Fruit fly (Drosophila melanogaster) whole organism, embryonic: ENCODE measurements around the gene CG12118.

ENCODE experiments used
- Abd-B ChIP-seq: fragments of 200-800 bp; sonication (Bioruptor generic); optimal IDR thresholded peaks from 2 replicates; lab custom pipeline; 2018; ENCODE audit warnings: missing biosample characterization, mild to moderate bottlenecking, missing genetic modification characterization, moderate library complexity
- CG10565 ChIP-seq: fragments of 200-800 bp; sonication (Bioruptor generic); optimal IDR thresholded peaks from 3 replicates; lab custom pipeline; 2016; ENCODE audit warnings: missing biosample characterization, mild to moderate bottlenecking, missing genetic modification characterization
- CG10979 ChIP-seq: fragments of 200-800 bp; sonication (Bioruptor generic); optimal IDR thresholded peaks from 2 replicates; lab custom pipeline; 2018; ENCODE audit warnings: missing biosample characterization, mild to moderate bottlenecking, missing genetic modification characterization, moderate library complexity
- CG11560 ChIP-seq: fragments of 200-800 bp; sonication (Bioruptor generic); IDR thresholded peaks from 3 replicates; pipeline ENCODE4 v1.3.6; 2022; ENCODE audit warnings: missing biosample characterization, missing genetic modification characterization
- CG11696 ChIP-seq: fragments of 200-800 bp; sonication (Bioruptor generic); IDR thresholded peaks from 2 replicates; pipeline ENCODE4 v1.3.6; 2022; ENCODE audit warnings: missing biosample characterization, missing genetic modification characterization
- CG13624 ChIP-seq: fragments of 200-800 bp; sonication (Bioruptor generic); optimal IDR thresholded peaks from 2 replicates; lab custom pipeline; 2016; ENCODE audit warnings: missing biosample characterization, missing genetic modification characterization
- CG14710 ChIP-seq: fragments of 200-800 bp; sonication (Bioruptor generic); optimal IDR thresholded peaks from 3 replicates; lab custom pipeline; 2019; ENCODE audit warnings: missing biosample characterization, mild to moderate bottlenecking, missing genetic modification characterization, moderate library complexity
- CG15011 ChIP-seq: fragments of 200-800 bp; sonication (Bioruptor generic); optimal IDR thresholded peaks from 3 replicates; lab custom pipeline; 2018; ENCODE audit warnings: missing biosample characterization, mild to moderate bottlenecking, missing genetic modification characterization
- CG15269 ChIP-seq: fragments of 200-800 bp; sonication (Bioruptor generic); optimal IDR thresholded peaks from 2 replicates; lab custom pipeline; 2018; ENCODE audit warnings: missing biosample characterization, mild to moderate bottlenecking, missing genetic modification characterization, moderate library complexity
- CG18599 ChIP-seq: fragments of 200-800 bp; sonication (Bioruptor generic); optimal IDR thresholded peaks from 3 replicates; lab custom pipeline; 2017; ENCODE audit warnings: missing biosample characterization, missing genetic modification characterization, mild to moderate bottlenecking, moderate library complexity, missing genetic modification reagents
- CG2116 ChIP-seq: fragments of 200-800 bp; sonication (Bioruptor generic); optimal IDR thresholded peaks from 3 replicates; lab custom pipeline; 2018; ENCODE audit warnings: missing biosample characterization, mild to moderate bottlenecking, missing genetic modification characterization
- CG32532 ChIP-seq: fragments of 200-800 bp; sonication (Bioruptor generic); IDR thresholded peaks from 2 replicates; pipeline ENCODE4 v1.3.6; 2022; ENCODE audit warnings: missing biosample characterization, missing genetic modification characterization
- CG4404 ChIP-seq: fragments of 200-800 bp; sonication (Bioruptor generic); IDR thresholded peaks from 2 replicates; pipeline ENCODE4 v1.3.6; 2022; ENCODE audit warnings: missing biosample characterization, missing genetic modification characterization
- CG6854 ChIP-seq: fragments of 200-800 bp; sonication (Bioruptor generic); optimal IDR thresholded peaks from 3 replicates; lab custom pipeline; 2017; ENCODE audit warnings: missing biosample characterization, mild to moderate bottlenecking, missing genetic modification characterization
- CG7271 ChIP-seq: fragments of 200-800 bp; sonication (Bioruptor generic); optimal IDR thresholded peaks from 2 replicates; lab custom pipeline; 2018; ENCODE audit warnings: missing biosample characterization, mild to moderate bottlenecking, missing genetic modification characterization, moderate library complexity
- CG7556 ChIP-seq: fragments of 200-800 bp; sonication (Bioruptor generic); optimal IDR thresholded peaks from 2 replicates; lab custom pipeline; 2017; ENCODE audit warnings: missing biosample characterization, mild to moderate bottlenecking, missing genetic modification characterization
- CG9797 ChIP-seq: fragments of 200-800 bp; sonication (Bioruptor generic); optimal IDR thresholded peaks from 3 replicates; lab custom pipeline; 2018; ENCODE audit warnings: missing biosample characterization, mild to moderate bottlenecking, missing genetic modification characterization
- CrebB ChIP-seq: fragments of 200-800 bp; sonication (Bioruptor generic); optimal IDR thresholded peaks from 3 replicates; lab custom pipeline; 2018; ENCODE audit warnings: missing biosample characterization, mild to moderate bottlenecking, missing genetic modification characterization
- Dll ChIP-seq: fragments of 200-800 bp; sonication (Bioruptor generic); IDR thresholded peaks from 4 replicates; pipeline ENCODE4 v1.3.6; 2022; ENCODE audit warnings: missing biosample characterization, missing genetic modification characterization; ENCODE audit not compliant: partially characterized antibody
- Doc3 ChIP-seq: fragments of 200-800 bp; sonication (Bioruptor generic); IDR thresholded peaks from 3 replicates; pipeline ENCODE4 v1.3.6; 2022; ENCODE audit warnings: missing biosample characterization, missing genetic modification characterization; ENCODE audit not compliant: partially characterized antibody
- Dp ChIP-seq: fragments of 200-800 bp; sonication (Bioruptor generic); optimal IDR thresholded peaks from 2 replicates; lab custom pipeline; 2018; ENCODE audit warnings: missing biosample characterization, mild to moderate bottlenecking, missing genetic modification characterization, moderate library complexity
- Dref ChIP-seq: fragments of 200-800 bp; sonication (Bioruptor generic); IDR thresholded peaks from 2 replicates; pipeline ENCODE4 v1.3.6; 2022; ENCODE audit warnings: missing biosample characterization, missing genetic modification characterization
- HLH4C ChIP-seq: fragments of 200-800 bp; sonication (Bioruptor generic); IDR thresholded peaks from 3 replicates; pipeline ENCODE4 v1.3.6; 2022; ENCODE audit warnings: missing biosample characterization, missing genetic modification characterization; ENCODE audit not compliant: partially characterized antibody
- Hey ChIP-seq: fragments of 200-800 bp; sonication (Bioruptor generic); optimal IDR thresholded peaks from 3 replicates; lab custom pipeline; 2018; ENCODE audit warnings: missing biosample characterization, mild to moderate bottlenecking, missing genetic modification characterization
- MBD-R2 ChIP-seq: fragments of 200-800 bp; sonication (Bioruptor generic); IDR thresholded peaks from 2 replicates; pipeline ENCODE4 v1.3.6; 2022; ENCODE audit warnings: missing biosample characterization, missing genetic modification characterization
- MESR4 ChIP-seq: fragments of 200-800 bp; sonication (Bioruptor generic); optimal IDR thresholded peaks from 2 replicates; lab custom pipeline; 2018; ENCODE audit warnings: missing biosample characterization, mild to moderate bottlenecking, missing genetic modification characterization, moderate library complexity
- Scr ChIP-seq: fragments of 200-800 bp; sonication (Bioruptor generic); IDR thresholded peaks from 2 replicates; pipeline ENCODE4 v1.3.6; 2022; ENCODE audit warnings: missing biosample characterization, missing genetic modification characterization; ENCODE audit not compliant: partially characterized antibody
- Sry-δ ChIP-seq: fragments of 200-800 bp; sonication (Bioruptor generic); optimal IDR thresholded peaks from 2 replicates; lab custom pipeline; 2016; ENCODE audit warnings: missing biosample characterization, missing genetic modification characterization
- Stat92E ChIP-seq, 3 experiments: fragments of >200 bp in 2 of 3; fragments of 200-800 bp in 1 of 3; sonication (Bioruptor generic) in 1 of 3; optimal IDR thresholded peaks; 2 replicates each; lab custom pipeline; 2017 to 2019; ENCODE audit warnings: missing biosample characterization in 3 of 3, missing genetic modification characterization in 3 of 3, mild to moderate bottlenecking in 1 of 3, moderate library complexity in 1 of 3
- Xbp1 ChIP-seq: fragments of 200-800 bp; sonication (Bioruptor generic); optimal IDR thresholded peaks from 3 replicates; lab custom pipeline; 2016; ENCODE audit warnings: missing biosample characterization, mild to moderate bottlenecking, missing genetic modification characterization
- YL-1 ChIP-seq: fragments of 200-800 bp; sonication (Bioruptor generic); optimal IDR thresholded peaks from 3 replicates; lab custom pipeline; 2017; ENCODE audit warnings: missing biosample characterization, mild to moderate bottlenecking, missing genetic modification characterization
- bbx ChIP-seq: fragments of 200-800 bp; sonication (Bioruptor generic); IDR thresholded peaks from 2 replicates; pipeline ENCODE4 v1.3.6; 2022; ENCODE audit warnings: missing biosample characterization, missing genetic modification characterization; ENCODE audit not compliant: partially characterized antibody
- bigmax ChIP-seq: fragments of 200-800 bp; sonication (Bioruptor generic); optimal IDR thresholded peaks from 2 replicates; lab custom pipeline; 2018; ENCODE audit warnings: missing biosample characterization, mild to moderate bottlenecking, missing genetic modification characterization
- ci ChIP-seq: fragments of 200-800 bp; sonication (Bioruptor generic); IDR thresholded peaks from 3 replicates; pipeline ENCODE4 v1.3.6; 2022; ENCODE audit warnings: missing biosample characterization, missing genetic modification characterization
- gsb ChIP-seq: fragments of 200-800 bp; sonication (Bioruptor generic); IDR thresholded peaks from 2 replicates; pipeline ENCODE4 v1.3.6; 2022; ENCODE audit warnings: missing biosample characterization, missing genetic modification characterization
- hbn ChIP-seq: fragments of 200-800 bp; sonication (Bioruptor generic); IDR thresholded peaks from 2 replicates; pipeline ENCODE4 v1.3.6; 2022; ENCODE audit warnings: missing biosample characterization, missing genetic modification characterization; ENCODE audit not compliant: partially characterized antibody
- hth ChIP-seq: fragments of >200 bp; optimal IDR thresholded peaks from 2 replicates; lab custom pipeline; 2017; ENCODE audit warnings: inconsistent platforms
- lmd ChIP-seq: fragments of 200-800 bp; sonication (Bioruptor generic); IDR thresholded peaks from 2 replicates; pipeline ENCODE4 v1.3.6; 2022; ENCODE audit warnings: missing biosample characterization, missing genetic modification characterization
- oc ChIP-seq: fragments of 200-800 bp; sonication (Bioruptor generic); optimal IDR thresholded peaks from 2 replicates; lab custom pipeline; 2018; ENCODE audit warnings: missing biosample characterization, mild to moderate bottlenecking, missing genetic modification characterization, moderate library complexity
- odd ChIP-seq: fragments of 200-800 bp; sonication (Bioruptor generic); optimal IDR thresholded peaks from 2 replicates; lab custom pipeline; 2017; ENCODE audit warnings: missing biosample characterization, mild to moderate bottlenecking, missing genetic modification characterization
- org-1 ChIP-seq: fragments of 200-800 bp; sonication (Bioruptor generic); optimal IDR thresholded peaks from 2 replicates; lab custom pipeline; 2017; ENCODE audit warnings: missing biosample characterization, missing genetic modification characterization
- phol ChIP-seq: fragments of 200-800 bp; sonication (Bioruptor generic); optimal IDR thresholded peaks from 3 replicates; lab custom pipeline; 2018; ENCODE audit warnings: missing biosample characterization, mild to moderate bottlenecking, missing genetic modification characterization, moderate library complexity
- pzg ChIP-seq: fragments of 200-800 bp; sonication (Bioruptor generic); optimal IDR thresholded peaks from 3 replicates; lab custom pipeline; 2018; ENCODE audit warnings: missing biosample characterization, mild to moderate bottlenecking, missing genetic modification characterization, moderate library complexity
- sqz ChIP-seq: fragments of 200-800 bp; sonication (Bioruptor generic); optimal IDR thresholded peaks from 3 replicates; lab custom pipeline; 2018; ENCODE audit warnings: missing biosample characterization, mild to moderate bottlenecking, missing genetic modification characterization
- toy ChIP-seq: fragments of 200-800 bp; sonication (Bioruptor generic); IDR thresholded peaks from 2 replicates; pipeline ENCODE4 v1.3.6; 2022; ENCODE audit warnings: missing biosample characterization, missing genetic modification characterization
- vnd ChIP-seq: fragments of 200-800 bp; sonication (Bioruptor generic); IDR thresholded peaks from 3 replicates; pipeline ENCODE4 v1.3.6; 2022; ENCODE audit warnings: missing biosample characterization, missing genetic modification characterization; ENCODE audit not compliant: partially characterized antibody
- vvl ChIP-seq: fragments of 200-800 bp; sonication (Bioruptor generic); IDR thresholded peaks from 2 replicates; pipeline ENCODE4 v1.3.6; 2022; ENCODE audit warnings: missing biosample characterization, missing genetic modification characterization
- zen ChIP-seq: fragments of 200-800 bp; sonication (Bioruptor generic); optimal IDR thresholded peaks from 3 replicates; lab custom pipeline; 2018; ENCODE audit warnings: missing biosample characterization, mild to moderate bottlenecking, missing genetic modification characterization, moderate library complexity

The CG12118 gene

DNA sequence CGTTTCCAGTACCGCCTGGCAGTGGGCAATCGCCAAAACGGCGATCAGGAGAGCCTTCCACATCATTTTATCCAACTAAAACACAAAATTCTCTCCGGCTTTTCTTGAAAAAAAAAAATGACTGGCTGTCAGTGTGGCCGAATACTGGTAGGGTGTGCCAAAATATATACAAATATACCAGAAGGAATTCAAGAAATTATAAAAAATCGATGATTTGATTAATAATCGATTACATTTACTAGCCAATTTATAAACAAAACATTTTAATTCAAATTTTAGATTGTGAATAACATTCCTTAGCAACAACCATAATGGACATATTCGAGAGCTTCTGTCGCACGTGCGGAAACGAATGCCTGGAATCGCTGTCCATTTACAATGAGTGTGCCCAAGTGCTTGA is 37.8 kb downstream of the CG12118 start, which contains the start of the genes Ost48 and Dlip1 (continued):
- TF ChIP-seq pzg (GFP tag; lab: Kevin White, UChicago) (peak; percentile 43), bbx (GFP tag; lab: Robert Waterston, UW) (0 out of 2 replicates have a peak, but pooled peaks have one; percentile 25), MESR4 (GFP tag; lab: Kevin White, UChicago) (peak; percentile 28), Dp (peak; percentile 51), Dll (GFP tag; lab: Robert Waterston, UW) (peak; percentile 58; the same call in 2 of the 4 replicates), CG9797 (GFP tag; lab: Kevin White, UChicago) (peak; percentile 67), CG10565 (no peak), YL-1 (peak; percentile 37), sqz (GFP tag; lab: Kevin White, UChicago) (peak; percentile 77), hbn (GFP tag; lab: Robert Waterston, UW) (peak; percentile 46), phol (tag; lab: Kevin White, UChicago) (peak; percentile 36), Dref (peak; percentile 67), CG2116 (GFP tag; lab: Kevin White, UChicago) (peak; percentile 40), Xbp1 (peak; percentile 28), vnd (GFP tag; lab: Robert Waterston, UW) (0 out of 3 replicates have a peak, but pooled peaks have one; percentile 30), Scr (GFP tag; lab: Robert Waterston, UW) (peak; percentile 49; the same call in 1 of the 2 replicates), gsb (no peak), CG32532 (GFP tag; lab: Robert Waterston, UW) (no peak), CG11560 (peak; percentile 62; the same call in 2 of the 3 replicates), CG15269 (tag; lab: Kevin White, UChicago) (no peak), CG14710 (tag; lab: Kevin White, UChicago) (peak; percentile 12), bigmax (peak; percentile 71), Sry-δ (GFP tag; lab: Kevin White, UChicago) (peak; percentile 40)

DNA sequence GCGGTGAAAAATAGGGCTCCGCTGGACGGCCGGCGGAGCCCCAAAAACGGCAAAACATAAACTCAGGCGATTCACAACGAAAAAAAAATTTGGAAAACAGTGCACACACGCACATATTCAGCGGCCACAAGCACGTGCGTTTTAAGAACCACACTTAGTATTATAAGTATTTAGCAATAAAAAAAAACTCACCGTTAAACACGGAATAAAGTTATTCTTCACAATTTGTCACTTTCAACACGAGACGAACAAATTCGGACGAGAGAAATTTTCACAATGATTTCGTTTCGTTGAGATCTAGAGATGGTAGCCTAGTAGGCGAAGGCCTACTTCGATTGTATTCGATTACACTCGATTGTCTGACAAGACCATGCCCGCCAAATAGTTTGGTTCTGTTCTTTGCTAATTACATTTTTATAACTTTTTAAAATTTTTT is 39.8 kb downstream of the CG12118 start, which contains the start of gene His3.3B:
Gene His3.3B (minus strand): TSS at position 282 of the 436 bp plus-strand sequence.
- no peak for TF ChIP-seq org-1 (GFP tag; lab: Kevin White, UChicago)
- no peak for TF ChIP-seq Abd-B (GFP tag; lab: Kevin White, UChicago)
- TF ChIP-seq CG15011: no peak
- TF ChIP-seq hth (lab: Kevin White, UChicago): no peak
- TF ChIP-seq CG2116 (GFP tag; lab: Kevin White, UChicago): peak; percentile 73
- TF ChIP-seq CrebB: no peak
- no peak for TF ChIP-seq MBD-R2 (GFP tag; lab: Robert Waterston, UW)
- no peak for TF ChIP-seq oc (tag; lab: Kevin White, UChicago)
- peak in 1 of 3 experiments; percentile 59 for TF ChIP-seq Stat92E (GFP tag; optimal IDR thresholded peaks at IDR 0.05; lab: Kevin White, UChicago)
- no peak for TF ChIP-seq CG7556 (GFP tag; lab: Kevin White, UChicago)
- TF ChIP-seq CG18599 (GFP tag; lab: Kevin White, UChicago): peak; percentile 38
- TF ChIP-seq CG4404 (GFP tag; lab: Robert Waterston, UW): no peak
- TF ChIP-seq HLH4C (GFP tag; lab: Robert Waterston, UW): 0 out of 3 replicates have a peak, but pooled peaks have one; percentile 36
- peak; percentile 22 for TF ChIP-seq odd
- TF ChIP-seq Doc3 (GFP tag; lab: Robert Waterston, UW): no peak; the same call in 2 of the 3 replicates
- TF ChIP-seq CG11696 (GFP tag; lab: Robert Waterston, UW): no peak
- TF ChIP-seq YL-1: peak; percentile 71
- TF ChIP-seq phol (tag; lab: Kevin White, UChicago): no peak
- no peak for TF ChIP-seq Hey (tag; lab: Kevin White, UChicago)
- TF ChIP-seq CG13624 (GFP tag; lab: Kevin White, UChicago): peak; percentile 1
- no peak for TF ChIP-seq CG10979
- TF ChIP-seq ci (GFP tag; lab: Robert Waterston, UW): peak; percentile 58; the same call in 1 of the 3 replicates
- no peak for TF ChIP-seq zen (tag; lab: Kevin White, UChicago)
- TF ChIP-seq toy (GFP tag; lab: Robert Waterston, UW): no peak
- no peak for TF ChIP-seq CG7271 (tag; lab: Kevin White, UChicago)
- TF ChIP-seq lmd (GFP tag; lab: Robert Waterston, UW): no peak
- TF ChIP-seq CG6854 (GFP tag; lab: Kevin White, UChicago): peak; percentile 60
- peak; percentile 27; the same call in 1 of the 2 replicates for TF ChIP-seq vvl (GFP tag; lab: Robert Waterston, UW)
